Worm (Caenorhabditis elegans) whole organism, L4 larva: ENCODE data around the gene C01G12.9.

Experiments
- egl-27 ChIP-seq: sonication (generic microtip); optimal IDR thresholded peaks from 3 replicates; lab custom pipeline; 2017; ENCODE audit warnings: missing biosample characterization, missing genetic modification reagents, missing genetic modification characterization
- lin-15B ChIP-seq: fragments of 150-350 bp; sonication (generic microtip); optimal IDR thresholded peaks from 3 replicates; lab custom pipeline; 2014; ENCODE audit warnings: missing biosample characterization, missing genetic modification characterization
- nhr-10 ChIP-seq: fragments of 150-350 bp; optimal IDR thresholded peaks from 2 replicates; lab custom pipeline; 2014; ENCODE audit warnings: missing biosample characterization, missing genetic modification characterization
- unc-130 ChIP-seq: sonication (generic microtip); optimal IDR thresholded peaks from 2 replicates; lab custom pipeline; 2016; ENCODE audit warnings: missing genetic modification reagents, missing genetic modification characterization, missing compliant biosample characterization
- zip-11 ChIP-seq: fragments of 200-800 bp; sonication (Bioruptor generic); IDR thresholded peaks from 2 replicates; pipeline ENCODE4 v1.3.6; 2022; ENCODE audit warnings: missing genetic modification characterization, missing compliant biosample characterization

- TF ChIP-seq unc-130 (no peak), egl-27 (tag; lab: Kevin White, UChicago) (no peak), zip-11 (no peak), lin-15B (tag; lab: Kevin White, UChicago) (no peak), nhr-10 (tag; lab: Kevin White, UChicago) (no peak)
These were observed 29.7 kb downstream of the C01G12.9 start for ce11 chrII:14608508-14608907.
